Worm (Caenorhabditis elegans): ENCODE measurements around the gene srh-304.
A peak's percentile ranks its signal among the peaks of the same experiment; 100 is the strongest.

srh-304 gene

DNA sequence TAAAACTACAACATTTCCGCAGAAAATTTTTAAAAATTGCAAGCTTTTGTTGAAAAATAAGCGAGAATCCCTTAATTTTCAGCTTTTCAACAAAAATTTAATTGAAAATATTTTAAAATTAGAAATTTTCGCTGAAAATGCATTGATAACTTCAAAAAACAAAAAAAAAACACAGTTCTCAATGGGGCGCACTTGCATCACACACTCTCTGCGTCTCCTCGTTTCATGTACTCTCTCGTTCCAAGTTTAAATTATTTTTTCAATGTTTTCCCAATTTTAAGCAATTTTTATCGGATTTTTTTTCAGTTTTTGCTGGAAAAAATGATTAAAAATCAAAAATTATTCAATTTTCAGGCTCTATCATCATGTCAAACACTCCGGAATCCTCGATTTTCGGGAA, 42.6 kb downstream of the srh-304 start, which contains the start of gene phf-14:
TSS of gene phf-14 (plus strand) at position 345 of the 400 bp plus-strand sequence.
- TF ChIP-seq F26F4.8 (GFP tag; conservative IDR thresholded peaks at IDR 0.05) (no peak), ceh-20 (GFP tag; IDR thresholded peaks at IDR 0.05) (no peak), lin-39 (tag; optimal IDR thresholded peaks at IDR 0.05) (no peak), F49E8.2 (tag; optimal IDR thresholded peaks at IDR 0.05; ENCODE audit: borderline replicate concordance) (no peak), mes-2 (tag; optimal IDR thresholded peaks at IDR 0.05; ENCODE audit: poor library complexity, severe bottlenecking) (peak; percentile 73), ZK337.2 (GFP tag; IDR thresholded peaks at IDR 0.05) (no peak), lim-7 (GFP tag; IDR thresholded peaks at IDR 0.05) (no peak), nhr-102 (tag; optimal IDR thresholded peaks at IDR 0.05) (no peak), fkh-10 (GFP tag; optimal IDR thresholded peaks at IDR 0.05) (no peak), ces-1 (GFP tag; optimal IDR thresholded peaks at IDR 0.05) (no peak), arid-1 (GFP tag; conservative IDR thresholded peaks at IDR 0.05) (no peak), zip-11 (GFP tag; IDR thresholded peaks at IDR 0.05) (no peak), lin-13 (GFP tag; optimal IDR thresholded peaks at IDR 0.05) (no peak), tag-97 (GFP tag; IDR thresholded peaks at IDR 0.05) (no peak), nhr-28 (tag; optimal IDR thresholded peaks at IDR 0.05) (peak; percentile 15), Y5F2A.4 (GFP tag; optimal IDR thresholded peaks at IDR 0.05) (no peak), nhr-41 (GFP tag; IDR thresholded peaks at IDR 0.05) (no peak), snpc-1.2 (GFP tag; IDR thresholded peaks at IDR 0.05) (no peak), Y105C5A.15 (GFP tag; IDR thresholded peaks at IDR 0.05) (no peak), aha-1 (tag) (peak; percentile 71), nhr-76 (tag; optimal IDR thresholded peaks at IDR 0.05) (no peak), set-16 (GFP tag; IDR thresholded peaks at IDR 0.05) (no peak), lin-29 (GFP tag; IDR thresholded peaks at IDR 0.05) (no peak), hif-1 (tag; optimal IDR thresholded peaks at IDR 0.05) (no peak), mdl-1 (tag; optimal IDR thresholded peaks at IDR 0.05) (no peak), sdz-12 (GFP tag; optimal IDR thresholded peaks at IDR 0.05) (no peak), unc-62 (GFP tag; optimal IDR thresholded peaks at IDR 0.05 in 1 of 2) (peak in 1 of 2 experiments; percentile 22), unc-62 (tag; optimal IDR thresholded peaks at IDR 0.05) (no peak), lsy-2 (tag; optimal IDR thresholded peaks at IDR 0.05) (peak in 1 of 2 experiments; percentile 81), dve-1 (tag; optimal IDR thresholded peaks at IDR 0.05; ENCODE audit: insufficient read depth) (peak; percentile 48), ztf-7 (tag; optimal IDR thresholded peaks at IDR 0.05) (peak; percentile 9), F37D6.2 (tag; optimal IDR thresholded peaks at IDR 0.05) (no peak), lin-38 (GFP tag; IDR thresholded peaks at IDR 0.05) (peak; percentile 98), nhr-10 (tag; optimal IDR thresholded peaks at IDR 0.05) (no peak), nhr-11 (tag; optimal IDR thresholded peaks at IDR 0.05) (no peak), ZK546.5 (tag; optimal IDR thresholded peaks at IDR 0.05) (no peak), spr-1 (tag; optimal IDR thresholded peaks at IDR 0.05) (no peak), tra-1 (GFP tag; IDR thresholded peaks at IDR 0.05) (no peak), attf-4 (tag; optimal IDR thresholded peaks at IDR 0.05) (no peak), duxl-1 (tag; optimal IDR thresholded peaks at IDR 0.05; ENCODE audit: poor library complexity) (peak; percentile 41), nhr-48 (tag; optimal IDR thresholded peaks at IDR 0.05) (no peak), rbr-2 (tag; optimal IDR thresholded peaks at IDR 0.05) (peak; percentile 32), ceh-28 (tag; optimal IDR thresholded peaks at IDR 0.05) (no peak), ceh-32 (tag; optimal IDR thresholded peaks at IDR 0.05; ENCODE audit: poor library complexity) (no peak), lin-1 (GFP tag; IDR thresholded peaks at IDR 0.05) (no peak), D1046.2 (GFP tag; IDR thresholded peaks at IDR 0.05) (no peak), nhr-6 (tag; optimal IDR thresholded peaks at IDR 0.05) (no peak), saeg-2 (GFP tag; IDR thresholded peaks at IDR 0.05) (no peak), nhr-237 (tag; optimal IDR thresholded peaks at IDR 0.05) (no peak), daf-16 (GFP tag; optimal IDR thresholded peaks at IDR 0.05) (no peak), daf-16 (tag; optimal IDR thresholded peaks at IDR 0.05) (no peak), dpl-1 (GFP tag; optimal IDR thresholded peaks at IDR 0.05) (peak; percentile 68), ceh-62 (tag; optimal IDR thresholded peaks at IDR 0.05) (no peak)

Measured in whole organism, L4 larva.